Fruit fly (Drosophila melanogaster) whole organism, embryonic: Measurements from ENCODE around the gene g.

Experiments used
- CG12071 ChIP-seq: fragments of 200-800 bp; sonication (Bioruptor generic); optimal IDR thresholded peaks from 3 replicates; lab custom pipeline; 2018; ENCODE audit warnings: missing biosample characterization, mild to moderate bottlenecking, missing genetic modification characterization
- CG13624 ChIP-seq: fragments of 200-800 bp; sonication (Bioruptor generic); optimal IDR thresholded peaks from 2 replicates; lab custom pipeline; 2016; ENCODE audit warnings: missing biosample characterization, missing genetic modification characterization
- CG2202 ChIP-seq: fragments of 200-800 bp; sonication (Bioruptor generic); optimal IDR thresholded peaks from 2 replicates; lab custom pipeline; 2018; ENCODE audit warnings: missing biosample characterization, mild to moderate bottlenecking, missing genetic modification characterization
- bigmax ChIP-seq: fragments of 200-800 bp; sonication (Bioruptor generic); optimal IDR thresholded peaks from 2 replicates; lab custom pipeline; 2018; ENCODE audit warnings: missing biosample characterization, mild to moderate bottlenecking, missing genetic modification characterization
- h ChIP-seq: fragments of >200 bp; optimal IDR thresholded peaks from 2 replicates; lab custom pipeline; 2017
- seq ChIP-seq: fragments of 200-800 bp; sonication (Bioruptor generic); IDR thresholded peaks from 2 replicates; pipeline ENCODE4 v1.3.6; 2022; ENCODE audit warnings: missing biosample characterization, missing genetic modification characterization
- wor ChIP-seq: fragments of 200-800 bp; sonication (Bioruptor generic); IDR thresholded peaks from 2 replicates; pipeline ENCODE4 v1.3.6; 2022; ENCODE audit warnings: missing biosample characterization, missing genetic modification characterization

dm6 chrX:13747052-13747451 is 11.0 kb upstream of the g start:
- TF ChIP-seq seq (GFP tag; lab: Robert Waterston, UW) = no peak
- TF ChIP-seq wor = no peak
- TF ChIP-seq CG12071 = no peak
- TF ChIP-seq h (lab: Kevin White, UChicago) = no peak
- TF ChIP-seq CG13624 (GFP tag; lab: Kevin White, UChicago) = no peak
- TF ChIP-seq bigmax (GFP tag; lab: Kevin White, UChicago) = no peak
- TF ChIP-seq CG2202 (tag; lab: Kevin White, UChicago) = no peak
